Worm (Caenorhabditis elegans): ENCODE data around the gene tag-65.

Gene tag-65

DNA sequence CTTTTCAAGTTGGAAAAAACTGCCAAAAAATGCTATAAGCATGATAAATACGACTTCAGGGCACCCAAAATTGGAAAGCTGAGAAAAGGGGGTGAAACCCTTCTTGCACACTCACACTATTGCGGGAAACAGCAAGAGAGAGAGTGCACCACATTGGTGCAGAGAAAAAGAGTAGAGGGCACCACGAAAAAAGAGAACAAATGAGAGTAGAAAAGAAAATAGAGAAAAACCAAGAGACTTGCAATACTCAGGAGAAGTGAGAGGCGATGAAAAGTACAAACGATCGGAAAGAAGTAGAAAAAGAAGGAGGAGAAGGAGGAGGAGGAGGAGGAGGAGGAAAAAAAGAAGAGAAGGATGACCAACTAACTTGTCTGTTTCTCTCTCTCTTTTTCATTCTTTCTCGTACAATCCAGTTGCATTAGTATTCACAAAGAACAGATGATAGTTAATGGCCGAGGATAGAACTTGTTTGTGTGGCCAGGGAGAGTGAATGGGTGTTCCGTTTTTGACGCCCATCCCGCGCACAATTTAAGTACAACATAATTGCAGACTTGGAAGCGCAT is 23.1 kb downstream of the tag-65 start:
- TF ChIP-seq cnd-1 (tag; optimal IDR thresholded peaks at IDR 0.05), result no peak
- no peak for TF ChIP-seq elt-1 (tag; optimal IDR thresholded peaks at IDR 0.05; ENCODE audit: borderline replicate concordance, insufficient read depth)
- no peak for TF ChIP-seq lin-32 (GFP tag; optimal IDR thresholded peaks at IDR 0.05)
- TF ChIP-seq flh-1 (GFP tag; optimal IDR thresholded peaks at IDR 0.05), result no peak
- TF ChIP-seq mab-5 (tag; optimal IDR thresholded peaks at IDR 0.05), result no peak
- TF ChIP-seq mep-1 (tag; optimal IDR thresholded peaks at IDR 0.05), result peak; percentile 69
- TF ChIP-seq mls-2 (tag; optimal IDR thresholded peaks at IDR 0.05), result peak; percentile 42
- TF ChIP-seq unc-62 (GFP tag; optimal IDR thresholded peaks at IDR 0.05), result peak; percentile 73
- peak; percentile 42 for TF ChIP-seq unc-120 (tag; optimal IDR thresholded peaks at IDR 0.05; ENCODE audit: poor library complexity, severe bottlenecking)
- TF ChIP-seq M03D4.4 (tag; optimal IDR thresholded peaks at IDR 0.05), result peak; percentile 40
- TF ChIP-seq ces-1 (GFP tag; optimal IDR thresholded peaks at IDR 0.05), result peak; percentile 82
- TF ChIP-seq ceh-43 (GFP tag; optimal IDR thresholded peaks at IDR 0.05), result peak; percentile 28
- peak; percentile 33 for TF ChIP-seq lsy-2 (tag; optimal IDR thresholded peaks at IDR 0.05)
- TF ChIP-seq ceh-39 (tag; optimal IDR thresholded peaks at IDR 0.05), result no peak

DNA sequence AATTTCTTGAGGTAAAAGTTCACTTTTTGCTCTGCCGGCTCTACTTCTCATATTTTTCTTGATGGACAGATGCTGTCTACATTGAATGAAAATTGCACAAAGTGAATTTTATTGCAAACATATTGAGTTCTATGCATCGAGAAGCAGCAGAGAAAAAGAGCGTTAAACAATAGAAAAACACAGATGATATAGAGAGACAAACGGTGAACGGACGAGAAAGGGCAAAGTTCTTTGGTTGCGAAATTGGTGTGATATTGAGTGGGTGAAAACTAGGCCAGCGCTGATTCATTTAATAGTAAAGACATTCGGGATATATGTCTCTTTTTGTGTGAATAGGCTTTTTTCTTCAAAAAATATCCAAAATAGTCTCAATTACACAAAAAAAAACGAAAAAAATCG is 24.0 kb downstream of the tag-65 start:
- TF ChIP-seq unc-120 (tag; optimal IDR thresholded peaks at IDR 0.05; ENCODE audit: poor library complexity, severe bottlenecking), result no peak
- TF ChIP-seq mls-2 (tag; optimal IDR thresholded peaks at IDR 0.05), result no peak
- no peak for TF ChIP-seq elt-1 (tag; optimal IDR thresholded peaks at IDR 0.05; ENCODE audit: borderline replicate concordance, insufficient read depth)

DNA sequence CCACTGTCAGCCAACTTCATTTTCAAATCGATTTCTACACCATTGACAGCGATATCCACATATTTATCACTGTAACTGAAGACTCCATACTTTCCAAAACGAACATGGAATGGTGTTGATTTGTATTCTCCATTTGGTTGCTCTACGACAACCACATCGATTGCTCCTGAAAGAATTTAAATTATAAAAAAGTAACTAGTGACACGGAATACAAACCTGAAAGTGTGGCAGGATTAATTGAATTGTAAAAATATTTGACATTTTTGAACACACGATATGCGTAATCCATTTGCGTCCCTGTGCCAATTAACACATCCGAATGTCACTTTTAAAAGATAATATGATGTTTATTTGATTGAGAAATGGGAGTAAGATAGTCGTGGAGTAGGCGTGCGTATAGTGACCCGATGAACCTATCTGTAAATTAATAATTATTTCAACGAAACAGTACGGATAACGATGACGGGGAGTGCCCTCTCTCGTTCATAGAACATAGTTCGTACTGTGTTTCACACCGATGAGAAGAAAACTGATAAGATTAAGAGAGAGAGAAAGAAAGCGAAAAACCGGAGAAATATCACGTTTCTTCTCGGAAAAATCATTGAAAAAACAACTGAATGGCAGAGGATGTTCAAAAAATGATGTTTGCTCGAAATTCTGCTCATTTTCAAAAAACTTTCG is 24.5 kb downstream of the tag-65 start, which contains the start of gene lpin-1:
Gene lpin-1, minus strand, starts transcription at position 417 of the 681 bp plus-strand sequence.
- no peak for TF ChIP-seq drap-1 (GFP tag; optimal IDR thresholded peaks at IDR 0.05)
- TF ChIP-seq nhr-12 (tag; optimal IDR thresholded peaks at IDR 0.05), result no peak

DNA sequence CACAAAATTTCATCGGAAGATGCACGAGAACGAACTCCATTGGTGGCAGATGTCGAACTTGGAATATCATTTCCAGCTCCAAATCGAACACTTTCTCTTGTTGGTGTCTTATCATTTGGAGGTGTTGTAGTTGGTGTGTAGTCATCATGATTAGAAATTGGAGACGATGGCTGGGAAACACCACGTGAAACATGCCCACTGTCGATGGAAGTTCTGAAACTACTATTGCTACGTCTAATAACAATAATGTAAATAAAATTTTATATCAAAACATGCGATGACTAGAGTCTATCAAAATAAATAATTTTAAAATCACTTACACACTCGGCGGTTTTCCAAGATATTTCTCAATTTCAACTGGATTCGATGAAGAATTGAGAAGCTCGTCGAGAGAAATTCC is 26.1 kb downstream of the tag-65 start:
- TF ChIP-seq ceh-43 (GFP tag; optimal IDR thresholded peaks at IDR 0.05), result no peak

DNA sequence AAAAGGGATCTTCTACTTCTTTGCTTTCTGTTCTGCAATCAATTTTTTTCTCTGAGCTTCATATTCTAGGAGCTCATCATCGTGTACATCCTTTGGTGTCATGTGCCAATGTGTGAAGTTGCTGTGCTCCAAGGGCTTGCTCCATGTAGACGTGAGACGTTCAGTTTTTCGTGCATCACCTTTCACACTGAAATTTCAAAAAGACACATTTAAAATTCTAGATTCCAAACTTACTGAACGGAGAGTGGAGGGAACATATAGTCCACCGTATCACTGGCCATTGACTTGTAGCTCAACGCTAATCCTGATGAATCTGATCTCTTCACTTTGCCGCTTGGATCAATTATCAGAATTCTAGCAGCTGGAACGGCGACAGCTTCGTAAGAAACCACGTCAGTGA is 27.6 kb downstream of the tag-65 start:
- TF ChIP-seq drap-1 (GFP tag; optimal IDR thresholded peaks at IDR 0.05) (no peak), zip-8 (tag; optimal IDR thresholded peaks at IDR 0.05) (no peak), sem-2 (GFP tag; optimal IDR thresholded peaks at IDR 0.05) (no peak), lin-13 (tag; optimal IDR thresholded peaks at IDR 0.05) (no peak), nhr-76 (tag; optimal IDR thresholded peaks at IDR 0.05) (no peak), nhr-2 (tag; optimal IDR thresholded peaks at IDR 0.05) (no peak), snpc-4 (tag; optimal IDR thresholded peaks at IDR 0.05) (no peak), M03D4.4 (tag; optimal IDR thresholded peaks at IDR 0.05) (no peak), flh-1 (GFP tag; optimal IDR thresholded peaks at IDR 0.05) (no peak), ztf-11 (tag; optimal IDR thresholded peaks at IDR 0.05) (no peak), ces-1 (GFP tag; optimal IDR thresholded peaks at IDR 0.05) (no peak), nhr-28 (tag; optimal IDR thresholded peaks at IDR 0.05) (no peak)

DNA sequence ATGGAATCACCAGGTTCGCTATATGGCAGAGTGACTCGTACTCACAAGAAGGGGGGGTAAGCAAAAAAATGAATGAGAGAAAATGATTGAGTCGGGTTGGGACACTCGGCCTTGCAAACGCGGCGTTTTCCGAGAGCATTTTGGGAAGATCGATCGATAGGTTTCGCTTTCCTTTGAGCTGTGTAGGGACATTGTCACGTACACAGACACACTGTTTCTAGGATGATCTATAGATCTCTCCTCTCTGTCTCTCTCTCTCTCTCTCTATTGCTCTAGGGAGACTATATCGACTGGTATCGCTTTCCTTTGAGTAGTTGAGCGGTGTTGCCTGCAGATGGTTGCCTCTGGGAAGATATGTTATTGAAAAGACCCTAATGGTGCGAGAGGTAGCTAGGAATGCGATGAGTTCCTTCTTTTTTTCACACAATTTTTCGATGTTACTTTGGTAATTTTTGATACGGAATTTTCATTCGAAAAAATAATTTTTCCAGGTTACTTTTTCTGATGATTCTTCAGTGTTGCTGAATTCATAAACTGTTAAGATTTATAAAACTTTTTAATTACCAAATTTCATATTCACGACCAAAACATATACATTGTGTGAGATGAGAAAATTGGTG is 28.5 kb downstream of the tag-65 start, which contains the start of gene H37A05.4:
Gene H37A05.4, minus strand, starts transcription at position 51 of the 620 bp plus-strand sequence.
- TF ChIP-seq lin-32 (GFP tag; optimal IDR thresholded peaks at IDR 0.05) (no peak), ceh-39 (tag; optimal IDR thresholded peaks at IDR 0.05) (peak; percentile 77), unc-120 (tag; optimal IDR thresholded peaks at IDR 0.05; ENCODE audit: poor library complexity, severe bottlenecking) (no peak), sptf-1 (tag; optimal IDR thresholded peaks at IDR 0.05) (peak; percentile 9), sem-2 (GFP tag; optimal IDR thresholded peaks at IDR 0.05) (peak; percentile 7), unc-39 (tag; optimal IDR thresholded peaks at IDR 0.05) (no peak), mab-5 (tag; optimal IDR thresholded peaks at IDR 0.05) (no peak)
